Fruit fly (Drosophila melanogaster) whole organism, embryonic: ENCODE results near the gene CG7695.

ENCODE experiments used
- Antp ChIP-seq: fragments of 200-800 bp; sonication (Bioruptor generic); optimal IDR thresholded peaks from 3 replicates; lab custom pipeline; 2016; ENCODE audit warnings: missing biosample characterization, missing genetic modification characterization
- Bdp1 ChIP-seq: fragments of 200-800 bp; sonication (Bioruptor generic); optimal IDR thresholded peaks from 3 replicates; lab custom pipeline; 2016; ENCODE audit warnings: missing biosample characterization, missing genetic modification characterization
- Blimp-1 ChIP-seq: fragments of 200-800 bp; sonication (Bioruptor generic); optimal IDR thresholded peaks from 3 replicates; lab custom pipeline; 2018; ENCODE audit warnings: missing biosample characterization, missing genetic modification characterization, mild to moderate bottlenecking, moderate library complexity, missing genetic modification reagents
- C15 ChIP-seq: fragments of 200-800 bp; sonication (Bioruptor generic); IDR thresholded peaks from 3 replicates; pipeline ENCODE4 v1.3.6; 2022; ENCODE audit warnings: missing biosample characterization, missing genetic modification characterization
- CG10979 ChIP-seq: fragments of 200-800 bp; sonication (Bioruptor generic); optimal IDR thresholded peaks from 2 replicates; lab custom pipeline; 2018; ENCODE audit warnings: missing biosample characterization, mild to moderate bottlenecking, missing genetic modification characterization, moderate library complexity
- CG11456 ChIP-seq: fragments of 200-800 bp; sonication (Bioruptor generic); IDR thresholded peaks from 3 replicates; pipeline ENCODE4 v1.3.6; 2022; ENCODE audit warnings: missing biosample characterization, missing genetic modification characterization
- CG13424 ChIP-seq: fragments of 200-800 bp; sonication (Bioruptor generic); optimal IDR thresholded peaks from 2 replicates; lab custom pipeline; 2019; ENCODE audit warnings: missing biosample characterization, mild to moderate bottlenecking, missing genetic modification characterization, moderate library complexity
- CG14014 ChIP-seq: fragments of 200-800 bp; sonication (Bioruptor generic); IDR thresholded peaks from 2 replicates; pipeline ENCODE4 v1.3.6; 2022; ENCODE audit warnings: missing biosample characterization, missing genetic modification characterization
- CG15601 ChIP-seq: fragments of 200-800 bp; sonication (Bioruptor generic); optimal IDR thresholded peaks from 3 replicates; lab custom pipeline; 2019; ENCODE audit warnings: missing biosample characterization, mild to moderate bottlenecking, missing genetic modification characterization, moderate library complexity
- CG1602 ChIP-seq: fragments of 200-800 bp; sonication (Bioruptor generic); optimal IDR thresholded peaks from 3 replicates; lab custom pipeline; 2016; ENCODE audit warnings: missing biosample characterization, missing genetic modification characterization
- CG17328 ChIP-seq: fragments of 200-800 bp; sonication (Bioruptor generic); IDR thresholded peaks from 2 replicates; pipeline ENCODE4 v1.3.6; 2022; ENCODE audit warnings: missing biosample characterization, missing genetic modification characterization
- CG2129 ChIP-seq: fragments of 200-800 bp; sonication (Bioruptor generic); IDR thresholded peaks from 2 replicates; pipeline ENCODE4 v1.3.6; 2022; ENCODE audit warnings: missing biosample characterization, missing genetic modification characterization; ENCODE audit not compliant: partially characterized antibody
- CG3065 ChIP-seq: fragments of 200-800 bp; sonication (Bioruptor generic); optimal IDR thresholded peaks from 2 replicates; lab custom pipeline; 2016; ENCODE audit warnings: missing biosample characterization, missing genetic modification characterization
- CG31365 ChIP-seq: fragments of 200-800 bp; sonication (Bioruptor generic); optimal IDR thresholded peaks from 2 replicates; lab custom pipeline; 2018; ENCODE audit warnings: missing biosample characterization, mild to moderate bottlenecking, missing genetic modification characterization
- CG31388 ChIP-seq: fragments of 200-800 bp; sonication (Bioruptor generic); optimal IDR thresholded peaks from 2 replicates; lab custom pipeline; 2016; ENCODE audit warnings: missing biosample characterization, missing genetic modification characterization
- CG31441 ChIP-seq: fragments of 200-800 bp; sonication (Bioruptor generic); IDR thresholded peaks from 2 replicates; pipeline ENCODE4 v1.3.6; 2022; ENCODE audit warnings: missing biosample characterization, missing genetic modification characterization
- CG3407 ChIP-seq: fragments of 200-800 bp; sonication (Bioruptor generic); optimal IDR thresholded peaks from 2 replicates; lab custom pipeline; 2018; ENCODE audit warnings: missing biosample characterization, mild to moderate bottlenecking, missing genetic modification characterization
- CG4617 ChIP-seq: fragments of 200-800 bp; sonication (Bioruptor generic); optimal IDR thresholded peaks from 3 replicates; lab custom pipeline; 2016; ENCODE audit warnings: missing biosample characterization, missing genetic modification characterization, borderline replicate concordance
- CG5245 ChIP-seq: fragments of 200-800 bp; sonication (Bioruptor generic); optimal IDR thresholded peaks from 3 replicates; lab custom pipeline; 2016; ENCODE audit warnings: missing biosample characterization, missing genetic modification characterization
- CG6765 ChIP-seq: fragments of 200-800 bp; sonication (Bioruptor generic); optimal IDR thresholded peaks from 3 replicates; lab custom pipeline; 2017; ENCODE audit warnings: missing biosample characterization, mild to moderate bottlenecking, missing genetic modification characterization
- CG8359 ChIP-seq: fragments of 200-800 bp; sonication (Bioruptor generic); optimal IDR thresholded peaks from 2 replicates; lab custom pipeline; 2017; ENCODE audit warnings: missing biosample characterization, mild to moderate bottlenecking, missing genetic modification characterization, borderline replicate concordance
- CTCF ChIP-seq: fragments of 200-800 bp; sonication (Bioruptor generic); optimal IDR thresholded peaks from 2 replicates; lab custom pipeline; 2017; ENCODE audit warnings: missing biosample characterization, mild to moderate bottlenecking, missing genetic modification characterization, moderate library complexity
- Chrac-16 ChIP-seq: fragments of 200-800 bp; sonication (Bioruptor generic); optimal IDR thresholded peaks from 3 replicates; lab custom pipeline; 2016; ENCODE audit warnings: missing biosample characterization, missing genetic modification characterization
- CoRest ChIP-seq: fragments of 200-800 bp; sonication (Bioruptor generic); optimal IDR thresholded peaks from 3 replicates; lab custom pipeline; 2018; ENCODE audit warnings: missing biosample characterization, mild to moderate bottlenecking, missing genetic modification characterization, moderate library complexity
- Dip2 ChIP-seq: fragments of 200-800 bp; sonication (Bioruptor generic); IDR thresholded peaks from 2 replicates; pipeline ENCODE4 v1.3.6; 2022; ENCODE audit warnings: missing biosample characterization, missing genetic modification characterization
- E2f2 ChIP-seq: fragments of 200-800 bp; sonication (Bioruptor generic); IDR thresholded peaks from 2 replicates; pipeline ENCODE4 v1.3.6; 2022; ENCODE audit warnings: missing biosample characterization, missing genetic modification characterization
- Ets97D ChIP-seq: fragments of 200-800 bp; sonication (Bioruptor generic); optimal IDR thresholded peaks from 3 replicates; lab custom pipeline; 2016; ENCODE audit warnings: missing biosample characterization, missing genetic modification characterization
- Lhr ChIP-seq: fragments of 200-800 bp; sonication (Bioruptor generic); optimal IDR thresholded peaks from 3 replicates; lab custom pipeline; 2017; ENCODE audit warnings: mild to moderate bottlenecking, missing biosample characterization, missing genetic modification reagents, missing genetic modification characterization
- Lim3 ChIP-seq: fragments of 200-800 bp; sonication (Bioruptor generic); IDR thresholded peaks from 2 replicates; pipeline ENCODE4 v1.3.6; 2022; ENCODE audit warnings: missing biosample characterization, missing genetic modification characterization
- Max ChIP-seq: fragments of 200-800 bp; sonication (Bioruptor generic); optimal IDR thresholded peaks from 2 replicates; lab custom pipeline; 2016; ENCODE audit warnings: missing biosample characterization, mild to moderate bottlenecking, missing genetic modification characterization
- NC2α ChIP-seq: fragments of 200-800 bp; sonication (Bioruptor generic); optimal IDR thresholded peaks from 2 replicates; lab custom pipeline; 2016; ENCODE audit warnings: missing biosample characterization, missing genetic modification characterization
- NFAT ChIP-seq: fragments of 200-800 bp; sonication (Bioruptor generic); IDR thresholded peaks from 2 replicates; pipeline ENCODE4 v1.3.6; 2022; ENCODE audit warnings: missing biosample characterization, missing genetic modification characterization
- Side ChIP-seq: fragments of 200-800 bp; sonication (Bioruptor generic); optimal IDR thresholded peaks from 2 replicates; lab custom pipeline; 2016; ENCODE audit warnings: missing biosample characterization, missing genetic modification characterization
- Taf1 ChIP-seq: fragments of 200-800 bp; sonication (Bioruptor generic); IDR thresholded peaks from 2 replicates; pipeline ENCODE4 v1.3.6; 2022; ENCODE audit warnings: missing biosample characterization, missing genetic modification characterization
- Xrp1 ChIP-seq: fragments of 200-800 bp; sonication (Bioruptor generic); IDR thresholded peaks from 2 replicates; pipeline ENCODE4 v1.3.6; 2022; ENCODE audit warnings: missing biosample characterization, missing genetic modification characterization
- YL-1 ChIP-seq: fragments of 200-800 bp; sonication (Bioruptor generic); optimal IDR thresholded peaks from 3 replicates; lab custom pipeline; 2017; ENCODE audit warnings: missing biosample characterization, mild to moderate bottlenecking, missing genetic modification characterization
- ac ChIP-seq: fragments of 200-800 bp; sonication (Bioruptor generic); optimal IDR thresholded peaks from 3 replicates; lab custom pipeline; 2017; ENCODE audit warnings: missing biosample characterization, mild to moderate bottlenecking, missing genetic modification characterization
- caup ChIP-seq: fragments of 200-800 bp; sonication (Bioruptor generic); optimal IDR thresholded peaks from 3 replicates; lab custom pipeline; 2017; ENCODE audit warnings: missing biosample characterization, mild to moderate bottlenecking, missing genetic modification characterization, moderate library complexity; ENCODE audit not compliant: severe bottlenecking
- chn ChIP-seq: fragments of 200-800 bp; sonication (Bioruptor generic); optimal IDR thresholded peaks from 2 replicates; lab custom pipeline; 2016; ENCODE audit warnings: missing biosample characterization, missing genetic modification characterization
- da ChIP-seq: fragments of 200-800 bp; sonication (Bioruptor generic); optimal IDR thresholded peaks from 2 replicates; lab custom pipeline; 2016; ENCODE audit warnings: missing biosample characterization, missing genetic modification characterization
- eyg ChIP-seq: fragments of 200-800 bp; sonication (Bioruptor generic); optimal IDR thresholded peaks from 3 replicates; lab custom pipeline; 2016; ENCODE audit warnings: missing biosample characterization, missing genetic modification characterization
- ftz-f1 ChIP-seq: fragments of 200-800 bp; sonication (Bioruptor generic); optimal IDR thresholded peaks from 2 replicates; lab custom pipeline; 2016; ENCODE audit warnings: missing biosample characterization, missing genetic modification characterization
- gsb ChIP-seq: fragments of 200-800 bp; sonication (Bioruptor generic); IDR thresholded peaks from 2 replicates; pipeline ENCODE4 v1.3.6; 2022; ENCODE audit warnings: missing biosample characterization, missing genetic modification characterization
- inv ChIP-seq: fragments of 200-800 bp; sonication (Bioruptor generic); IDR thresholded peaks from 2 replicates; pipeline ENCODE4 v1.3.6; 2022; ENCODE audit warnings: missing biosample characterization, missing genetic modification characterization; ENCODE audit not compliant: partially characterized antibody
- mirr ChIP-seq: fragments of 200-800 bp; sonication (Bioruptor generic); optimal IDR thresholded peaks from 3 replicates; lab custom pipeline; 2018; ENCODE audit warnings: missing biosample characterization, mild to moderate bottlenecking, missing genetic modification characterization
- run ChIP-seq: fragments of 200-800 bp; sonication (Bioruptor generic); optimal IDR thresholded peaks from 3 replicates; lab custom pipeline; 2018; ENCODE audit warnings: missing biosample characterization, mild to moderate bottlenecking, missing genetic modification characterization
- slbo ChIP-seq: fragments of 200-800 bp; sonication (Bioruptor generic); IDR thresholded peaks from 2 replicates; pipeline ENCODE4 v1.3.6; 2022; ENCODE audit warnings: missing biosample characterization, missing genetic modification characterization
- stc ChIP-seq: fragments of 200-800 bp; sonication (Bioruptor generic); IDR thresholded peaks from 2 replicates; pipeline ENCODE4 v1.3.6; 2022; ENCODE audit warnings: missing biosample characterization, missing genetic modification characterization
- stwl ChIP-seq: fragments of 200-800 bp; sonication (Bioruptor generic); optimal IDR thresholded peaks from 3 replicates; lab custom pipeline; 2018; ENCODE audit warnings: missing biosample characterization, mild to moderate bottlenecking, missing genetic modification characterization, moderate library complexity
- sug ChIP-seq: fragments of 200-800 bp; optimal IDR thresholded peaks from 2 replicates; lab custom pipeline; 2019; ENCODE audit warnings: missing biosample characterization, mild to moderate bottlenecking, missing genetic modification characterization, moderate library complexity
- tio ChIP-seq: fragments of 200-800 bp; sonication (Bioruptor generic); optimal IDR thresholded peaks from 2 replicates; lab custom pipeline; 2017; ENCODE audit warnings: missing biosample characterization, missing genetic modification characterization, inconsistent platforms
- zfh2 ChIP-seq: fragments of 200-800 bp; sonication (Bioruptor generic); optimal IDR thresholded peaks from 2 replicates; lab custom pipeline; 2016; ENCODE audit warnings: missing biosample characterization, missing genetic modification characterization

CG7695 gene

dm6 chr3R:18585259-18585858, 32.0 kb downstream of the CG7695 start (continued):
- TF ChIP-seq stc (GFP tag; lab: Robert Waterston, UW) (no peak), chn (no peak), NFAT (GFP tag; lab: Robert Waterston, UW) (0 out of 2 replicates have a peak, but pooled peaks have one; percentile 15), CG31365 (tag; lab: Kevin White, UChicago) (peak; percentile 38), CoRest (tag; lab: Kevin White, UChicago) (no peak), eyg (GFP tag; lab: Kevin White, UChicago) (no peak), Chrac-16 (GFP tag; lab: Kevin White, UChicago) (no peak), Blimp-1 (GFP tag; lab: Kevin White, UChicago) (no peak), CG5245 (GFP tag; lab: Kevin White, UChicago) (peak; percentile 16), caup (GFP tag; lab: Kevin White, UChicago) (peak; percentile 33), CG1602 (GFP tag; lab: Kevin White, UChicago) (no peak), Taf1 (GFP tag; lab: Robert Waterston, UW) (no peak), Max (GFP tag; lab: Kevin White, UChicago) (no peak), CG14014 (GFP tag; lab: Robert Waterston, UW) (peak; percentile 21; the same call in 1 of the 2 replicates), CG6765 (no peak), Bdp1 (no peak), inv (GFP tag; lab: Robert Waterston, UW) (no peak), ftz-f1 (GFP tag; lab: Kevin White, UChicago) (no peak), CG2129 (GFP tag; lab: Robert Waterston, UW) (no peak), CG4617 (no peak), CTCF (no peak), Side (GFP tag; lab: Kevin White, UChicago) (no peak), CG10979 (no peak), CG11456 (GFP tag; lab: Robert Waterston, UW) (0 out of 3 replicates have a peak, but pooled peaks have one; percentile 51), YL-1 (GFP tag; lab: Kevin White, UChicago) (no peak), C15 (GFP tag; lab: Robert Waterston, UW) (no peak), E2f2 (GFP tag; lab: Robert Waterston, UW) (no peak), mirr (GFP tag; lab: Kevin White, UChicago) (peak; percentile 55), CG13424 (tag; lab: Kevin White, UChicago) (no peak), stwl (tag; lab: Kevin White, UChicago) (peak; percentile 60), sug (tag; lab: Kevin White, UChicago) (no peak), CG3065 (GFP tag; lab: Kevin White, UChicago) (no peak), tio (GFP tag; lab: Kevin White, UChicago) (no peak), run (tag; lab: Kevin White, UChicago) (peak; percentile 78), CG31388 (GFP tag; lab: Kevin White, UChicago) (no peak), Antp (GFP tag; lab: Kevin White, UChicago) (no peak), CG8359 (GFP tag; lab: Kevin White, UChicago) (no peak), Lhr (GFP tag; lab: Kevin White, UChicago) (no peak), CG15601 (peak; percentile 28), slbo (peak; percentile 51), Xrp1 (GFP tag; lab: Robert Waterston, UW) (no peak), zfh2 (GFP tag; lab: Kevin White, UChicago) (no peak), Dip2 (GFP tag; lab: Robert Waterston, UW) (no peak), Lim3 (GFP tag; lab: Robert Waterston, UW) (no peak), Ets97D (GFP tag; lab: Kevin White, UChicago) (no peak), NC2α (GFP tag; lab: Kevin White, UChicago) (no peak), ac (GFP tag; lab: Kevin White, UChicago) (no peak), CG3407 (GFP tag; lab: Kevin White, UChicago) (no peak), da (GFP tag; lab: Kevin White, UChicago) (no peak), gsb (GFP tag; lab: Robert Waterston, UW) (no peak), CG31441 (GFP tag; lab: Robert Waterston, UW) (no peak), CG17328 (GFP tag; lab: Robert Waterston, UW) (no peak)
